Worm (Caenorhabditis elegans) whole organism, late embryonic: ENCODE results near the gene vars-1.

Experiments
- ets-4 ChIP-seq: sonication (generic microtip); optimal IDR thresholded peaks from 2 replicates; lab custom pipeline; 2016; ENCODE audit warnings: missing genetic modification characterization, missing compliant biosample characterization
- fax-1 ChIP-seq: sonication (generic microtip); optimal IDR thresholded peaks from 2 replicates; lab custom pipeline; 2016; ENCODE audit warnings: missing genotype, missing genetic modification characterization, missing compliant biosample characterization
- hlh-30 ChIP-seq: sonication (generic microtip); optimal IDR thresholded peaks from 2 replicates; lab custom pipeline; 2017; ENCODE audit warnings: antibody characterized with exemption, missing genetic modification characterization, missing compliant biosample characterization; ENCODE audit not compliant: insufficient read depth
- pha-4 ChIP-seq: fragments of 150-350 bp; optimal IDR thresholded peaks from 2 replicates; lab custom pipeline; 2018; ENCODE audit warnings: missing biosample characterization, missing genetic modification reagents, missing genetic modification characterization
- sox-4 ChIP-seq: sonication (generic microtip); optimal IDR thresholded peaks from 2 replicates; lab custom pipeline; 2017; ENCODE audit warnings: mild to moderate bottlenecking, missing genetic modification characterization, inconsistent platforms, missing compliant biosample characterization
- tbx-7 ChIP-seq: sonication (generic microtip); optimal IDR thresholded peaks from 2 replicates; lab custom pipeline; 2016; ENCODE audit warnings: missing genotype, missing genetic modification characterization, missing compliant biosample characterization

- TF ChIP-seq tbx-7 (tag; lab: Kevin White, UChicago) (no peak), sox-4 (no peak), fax-1 (tag; lab: Kevin White, UChicago) (no peak), hlh-30 (no peak), ets-4 (no peak), pha-4 (no peak)
These were observed 13.7 kb downstream of the vars-1 start for ce11 chrV:8044957-8045356.
